Worm (Caenorhabditis elegans) whole organism, L2 larva: ENCODE measurements around the gene C45H4.13.

ENCODE experiments used
- F13H6.1 ChIP-seq: sonication (generic microtip); optimal IDR thresholded peaks from 2 replicates; lab custom pipeline; 2016; ENCODE audit warnings: missing genetic modification characterization, missing compliant biosample characterization
- R02D3.7 ChIP-seq: fragments of 150-350 bp; optimal IDR thresholded peaks from 2 replicates; lab custom pipeline; 2014; ENCODE audit warnings: missing biosample characterization, missing genetic modification characterization
- ama-1 ChIP-seq: fragments of 150-350 bp; optimal IDR thresholded peaks from 2 replicates; lab custom pipeline; 2018; ENCODE audit warnings: inconsistent platforms
- blmp-1 ChIP-seq: sonication (generic microtip); optimal IDR thresholded peaks from 2 replicates; lab custom pipeline; 2017; ENCODE audit warnings: missing genetic modification characterization, mild to moderate bottlenecking, missing compliant biosample characterization, antibody characterized with exemption, moderate library complexity; ENCODE audit not compliant: insufficient read depth
- elt-1 ChIP-seq: fragments of 150-350 bp; optimal IDR thresholded peaks from 2 replicates; lab custom pipeline; 2014; ENCODE audit warnings: missing biosample characterization, missing genetic modification characterization
- lin-13 ChIP-seq: fragments of 150-350 bp; optimal IDR thresholded peaks from 2 replicates; lab custom pipeline; 2014; ENCODE audit warnings: missing biosample characterization, missing genetic modification reagents, missing genetic modification characterization
- lin-39 ChIP-seq: fragments of 150-350 bp; optimal IDR thresholded peaks from 2 replicates; lab custom pipeline; 2014; ENCODE audit warnings: missing biosample characterization, missing genetic modification reagents, missing genetic modification characterization
- nhr-237 ChIP-seq: fragments of 150-350 bp; optimal IDR thresholded peaks from 2 replicates; lab custom pipeline; 2014; ENCODE audit warnings: missing biosample characterization, missing genetic modification characterization
- nhr-25 ChIP-seq: fragments of 150-350 bp; sonication (generic microtip); optimal IDR thresholded peaks from 3 replicates; lab custom pipeline; 2014; ENCODE audit warnings: missing biosample characterization, missing genetic modification characterization
- snpc-4 ChIP-seq: fragments of 150-350 bp; optimal IDR thresholded peaks from 2 replicates; lab custom pipeline; 2014; ENCODE audit warnings: missing biosample characterization, missing genetic modification characterization
- unc-39 ChIP-seq: fragments of 150-350 bp; optimal IDR thresholded peaks from 2 replicates; lab custom pipeline; 2014; ENCODE audit warnings: missing biosample characterization, missing genetic modification characterization
- unc-55 ChIP-seq: fragments of 150-350 bp; sonication (generic microtip); optimal IDR thresholded peaks from 3 replicates; lab custom pipeline; 2014; ENCODE audit warnings: missing biosample characterization, missing genetic modification reagents, missing genetic modification characterization

ce11 chrV:2121910-2122362 lies 28.8 kb downstream of the C45H4.13 start, which contains the start of gene F22F7.8:
- TF ChIP-seq unc-55 (no peak), nhr-237 (tag; lab: Kevin White, UChicago) (no peak), unc-39 (tag; lab: Kevin White, UChicago) (no peak), R02D3.7 (tag; lab: Kevin White, UChicago) (no peak), ama-1 (lab: Kevin White, UChicago) (no peak), blmp-1 (tag; lab: Kevin White, UChicago) (no peak), elt-1 (tag; lab: Kevin White, UChicago) (no peak), snpc-4 (tag; lab: Kevin White, UChicago) (no peak), F13H6.1 (no peak), lin-13 (GFP tag; lab: Kevin White, UChicago) (no peak), nhr-25 (tag; lab: Kevin White, UChicago) (no peak), lin-39 (tag; lab: Kevin White, UChicago) (no peak)
